Worm (Caenorhabditis elegans): Measurements from ENCODE around the gene kqt-3.

Gene kqt-3

DNA sequence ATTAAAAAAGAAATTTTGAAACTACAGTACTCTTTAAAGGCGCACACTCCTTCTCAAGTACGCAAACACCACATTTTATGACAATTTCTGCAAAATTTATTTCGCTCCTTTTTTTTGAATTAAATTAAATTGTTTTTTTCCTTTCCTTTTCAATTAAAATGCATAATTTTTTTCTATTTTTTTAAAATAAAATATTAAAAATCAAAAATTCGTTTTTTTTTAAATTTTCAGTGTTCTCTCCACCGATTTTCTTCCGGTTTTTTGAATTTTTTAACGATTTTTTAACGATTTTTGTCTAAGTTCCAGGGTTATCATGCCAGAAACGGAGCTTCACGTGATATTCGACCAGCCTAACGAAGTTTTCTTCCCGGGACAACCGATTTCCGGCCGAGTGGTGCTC lies 62.0 kb downstream of the kqt-3 start, which contains the start of gene arrd-13:
TSS of gene arrd-13 (plus strand) at position 301 of the 400 bp plus-strand sequence.
- TF ChIP-seq tbx-2 (tag; optimal IDR thresholded peaks at IDR 0.05) (no peak), zag-1 (tag; optimal IDR thresholded peaks at IDR 0.05) (no peak)

Data from whole organism, L3 larva.